Fruit fly (Drosophila melanogaster) whole organism, prepupa: ENCODE results near the gene Pss.
A peak's percentile ranks its signal among the peaks of the same experiment; 100 is the strongest.

Experiments used
- Blimp-1 ChIP-seq: fragments of 200-800 bp; sonication (Bioruptor generic); optimal IDR thresholded peaks from 3 replicates; lab custom pipeline; 2017; ENCODE audit warnings: missing biosample characterization, missing genetic modification characterization, mild to moderate bottlenecking, moderate library complexity, missing genetic modification reagents
- CG10669 ChIP-seq: fragments of 200-800 bp; sonication (Bioruptor generic); optimal IDR thresholded peaks from 3 replicates; lab custom pipeline; 2018; ENCODE audit warnings: missing biosample characterization, mild to moderate bottlenecking, missing genetic modification characterization, moderate library complexity
- CG11294 ChIP-seq: fragments of 200-800 bp; sonication (Bioruptor generic); IDR thresholded peaks from 2 replicates; pipeline ENCODE4 v1.3.6; 2022; ENCODE audit warnings: missing biosample characterization, missing genetic modification characterization
- CG11902 ChIP-seq: fragments of 200-800 bp; sonication (Bioruptor generic); optimal IDR thresholded peaks from 3 replicates; lab custom pipeline; 2016; ENCODE audit warnings: missing biosample characterization, missing genetic modification characterization
- CG1621 ChIP-seq: fragments of 200-800 bp; sonication (Bioruptor generic); optimal IDR thresholded peaks from 3 replicates; lab custom pipeline; 2018; ENCODE audit warnings: missing biosample characterization, mild to moderate bottlenecking, missing genetic modification characterization
- CG3032 ChIP-seq: fragments of 200-800 bp; optimal IDR thresholded peaks from 2 replicates; lab custom pipeline; 2019; ENCODE audit warnings: missing biosample characterization, mild to moderate bottlenecking, missing genetic modification characterization, moderate library complexity
- CG32006 ChIP-seq: fragments of 200-800 bp; sonication (Bioruptor generic); optimal IDR thresholded peaks from 3 replicates; lab custom pipeline; 2017; ENCODE audit warnings: missing biosample characterization, mild to moderate bottlenecking, missing genetic modification characterization
- CG34406 ChIP-seq: fragments of 200-800 bp; sonication (Bioruptor generic); optimal IDR thresholded peaks from 3 replicates; lab custom pipeline; 2016; ENCODE audit warnings: missing biosample characterization, missing genetic modification characterization
- CG3919 ChIP-seq: fragments of 200-800 bp; sonication (Bioruptor generic); optimal IDR thresholded peaks from 3 replicates; lab custom pipeline; 2016; ENCODE audit warnings: missing biosample characterization, missing genetic modification characterization
- CG4318 ChIP-seq: fragments of 200-800 bp; sonication (Bioruptor generic); optimal IDR thresholded peaks from 3 replicates; lab custom pipeline; 2017; ENCODE audit warnings: missing biosample characterization, mild to moderate bottlenecking, missing genetic modification characterization
- CG6163 ChIP-seq: fragments of 200-800 bp; sonication (Bioruptor generic); IDR thresholded peaks from 3 replicates; pipeline ENCODE4 v1.3.6; 2022; ENCODE audit warnings: missing biosample characterization, missing genetic modification characterization
- CG6792 ChIP-seq: fragments of 200-800 bp; sonication (Bioruptor generic); optimal IDR thresholded peaks from 3 replicates; lab custom pipeline; 2016; ENCODE audit warnings: missing biosample characterization, missing genetic modification characterization
- CG6854 ChIP-seq: fragments of 200-800 bp; sonication (Bioruptor generic); optimal IDR thresholded peaks from 2 replicates; lab custom pipeline; 2017; ENCODE audit warnings: missing biosample characterization, mild to moderate bottlenecking, missing genetic modification characterization
- CG7368 ChIP-seq: fragments of 200-800 bp; sonication (Bioruptor generic); optimal IDR thresholded peaks from 3 replicates; lab custom pipeline; 2016; ENCODE audit warnings: missing biosample characterization, missing genetic modification characterization
- CG8119 ChIP-seq: fragments of 200-800 bp; sonication (Bioruptor generic); IDR thresholded peaks from 3 replicates; pipeline ENCODE4 v1.3.6; 2022; ENCODE audit warnings: missing biosample characterization, missing genetic modification characterization
- CG9139 ChIP-seq: fragments of 200-800 bp; sonication (Bioruptor generic); optimal IDR thresholded peaks from 3 replicates; lab custom pipeline; 2017; ENCODE audit warnings: missing biosample characterization, mild to moderate bottlenecking, missing genetic modification characterization
- Eip75B ChIP-seq: fragments of 200-800 bp; sonication (Bioruptor generic); optimal IDR thresholded peaks from 3 replicates; lab custom pipeline; 2016; ENCODE audit warnings: missing biosample characterization, missing genetic modification characterization
- Eip78C ChIP-seq: fragments of 200-800 bp; sonication (Bioruptor generic); peaks from one replicate; lab custom pipeline; 2016; ENCODE audit warnings: missing biosample characterization, missing genetic modification characterization
- Eip93F ChIP-seq: fragments of 200-800 bp; sonication (Bioruptor generic); optimal IDR thresholded peaks from 2 replicates; lab custom pipeline; 2016; ENCODE audit warnings: missing biosample characterization, mild to moderate bottlenecking, missing genetic modification characterization
- Ets21C ChIP-seq: fragments of 200-800 bp; sonication (Bioruptor generic); optimal IDR thresholded peaks from 3 replicates; lab custom pipeline; 2016; ENCODE audit warnings: missing biosample characterization, missing genetic modification characterization
- Gug ChIP-seq: fragments of 200-800 bp; sonication (Bioruptor generic); IDR thresholded peaks from 2 replicates; pipeline ENCODE4 v1.3.6; 2022; ENCODE audit warnings: missing biosample characterization, missing genetic modification characterization
- Hr38 ChIP-seq: sonication (Bioruptor generic); optimal IDR thresholded peaks from 2 replicates; lab custom pipeline; 2016; ENCODE audit warnings: missing biosample characterization, missing genetic modification characterization
- Hr39 ChIP-seq: fragments of 200-800 bp; sonication (Bioruptor generic); optimal IDR thresholded peaks from 2 replicates; lab custom pipeline; 2016; ENCODE audit warnings: missing biosample characterization, missing genetic modification characterization
- Hr4 ChIP-seq: fragments of 200-800 bp; sonication (Bioruptor generic); optimal IDR thresholded peaks from 3 replicates; lab custom pipeline; 2016; ENCODE audit warnings: missing biosample characterization, missing genetic modification characterization
- Lpt ChIP-seq: fragments of 200-800 bp; sonication (Bioruptor generic); optimal IDR thresholded peaks from 3 replicates; lab custom pipeline; 2016; ENCODE audit warnings: missing biosample characterization, missing genetic modification characterization
- Met ChIP-seq: fragments of 200-800 bp; sonication (Bioruptor generic); optimal IDR thresholded peaks from 3 replicates; lab custom pipeline; 2016; ENCODE audit warnings: missing biosample characterization, missing genetic modification characterization
- Sox102F ChIP-seq: fragments of 200-800 bp; sonication (Bioruptor generic); optimal IDR thresholded peaks from 2 replicates; lab custom pipeline; 2016; ENCODE audit warnings: missing biosample characterization, mild to moderate bottlenecking, missing genetic modification characterization
- Sox14 ChIP-seq: fragments of 200-800 bp; sonication (Bioruptor generic); optimal IDR thresholded peaks from 3 replicates; lab custom pipeline; 2016; ENCODE audit warnings: missing biosample characterization, missing genetic modification characterization
- Sox15 ChIP-seq: fragments of 200-800 bp; sonication (Bioruptor generic); optimal IDR thresholded peaks from 3 replicates; lab custom pipeline; 2016; ENCODE audit warnings: missing biosample characterization, missing genetic modification characterization
- achi ChIP-seq: fragments of 200-800 bp; sonication (Bioruptor generic); optimal IDR thresholded peaks from 3 replicates; lab custom pipeline; 2016; ENCODE audit warnings: missing biosample characterization, missing genetic modification characterization
- acj6 ChIP-seq: fragments of 200-800 bp; sonication (Bioruptor generic); optimal IDR thresholded peaks from 3 replicates; lab custom pipeline; 2016; ENCODE audit warnings: missing biosample characterization, missing genetic modification characterization
- cyc ChIP-seq: fragments of 200-800 bp; sonication (Bioruptor generic); optimal IDR thresholded peaks from 3 replicates; lab custom pipeline; 2016; ENCODE audit warnings: missing biosample characterization, missing genetic modification characterization
- dac ChIP-seq: fragments of 200-800 bp; sonication (Bioruptor generic); optimal IDR thresholded peaks from 2 replicates; lab custom pipeline; 2017; ENCODE audit warnings: missing biosample characterization, mild to moderate bottlenecking, missing genetic modification characterization
- dsx ChIP-seq: fragments of 200-800 bp; optimal IDR thresholded peaks from 3 replicates; lab custom pipeline; 2019; ENCODE audit warnings: missing biosample characterization, mild to moderate bottlenecking, missing genetic modification characterization, moderate library complexity; ENCODE audit not compliant: poor library complexity, severe bottlenecking
- eg ChIP-seq: fragments of 200-800 bp; sonication (Bioruptor generic); IDR thresholded peaks from 3 replicates; pipeline ENCODE4 v1.3.6; 2022; ENCODE audit warnings: missing biosample characterization, missing genetic modification characterization
- fd59A ChIP-seq: fragments of 200-800 bp; sonication (Bioruptor generic); optimal IDR thresholded peaks from 2 replicates; lab custom pipeline; 2017; ENCODE audit warnings: missing biosample characterization, mild to moderate bottlenecking, missing genetic modification characterization, missing genetic modification reagents
- fd85E ChIP-seq: fragments of 200-800 bp; sonication (Bioruptor generic); optimal IDR thresholded peaks from 3 replicates; lab custom pipeline; 2016; ENCODE audit warnings: missing biosample characterization, missing genetic modification characterization
- fkh ChIP-seq: fragments of 200-800 bp; sonication (Bioruptor generic); optimal IDR thresholded peaks from 3 replicates; lab custom pipeline; 2017; ENCODE audit warnings: missing biosample characterization, mild to moderate bottlenecking, missing genetic modification characterization, moderate library complexity
- lz ChIP-seq: fragments of 200-800 bp; sonication (Bioruptor generic); optimal IDR thresholded peaks from 3 replicates; lab custom pipeline; 2016; ENCODE audit warnings: missing biosample characterization, missing genetic modification characterization
- net ChIP-seq: fragments of 200-800 bp; sonication (Bioruptor generic); optimal IDR thresholded peaks from 3 replicates; lab custom pipeline; 2016; ENCODE audit warnings: missing biosample characterization, missing genetic modification characterization
- pdm3 ChIP-seq: fragments of 200-800 bp; sonication (Bioruptor generic); optimal IDR thresholded peaks from 3 replicates; lab custom pipeline; 2016; ENCODE audit warnings: missing biosample characterization, missing genetic modification characterization
- salr ChIP-seq, 2 experiments: fragments of 200-800 bp; sonication (Bioruptor generic); optimal IDR thresholded peaks; 3 replicates each; lab custom pipeline; 2016 to 2018; ENCODE audit warnings: missing biosample characterization in 2 of 2, missing genetic modification characterization in 2 of 2, mild to moderate bottlenecking in 1 of 2
- ss ChIP-seq, 2 experiments: fragments of 200-800 bp; sonication (Bioruptor generic); optimal IDR thresholded peaks; 2 replicates in 1 of 2; 3 replicates in 1 of 2; lab custom pipeline; 2017 to 2018; ENCODE audit warnings: mild to moderate bottlenecking in 2 of 2, missing biosample characterization in 2 of 2, missing genetic modification characterization in 2 of 2, moderate library complexity in 1 of 2
- svp ChIP-seq: fragments of 200-800 bp; sonication (Bioruptor generic); peaks from one replicate; lab custom pipeline; 2016; ENCODE audit warnings: missing biosample characterization, missing genetic modification characterization
- vri ChIP-seq: fragments of 200-800 bp; sonication (Bioruptor generic); optimal IDR thresholded peaks from 3 replicates; lab custom pipeline; 2016; ENCODE audit warnings: missing biosample characterization, mild to moderate bottlenecking, missing genetic modification characterization

Pss gene

dm6 chr3L:20509121-20509934 lies 16.6 kb downstream of the Pss start (continued):
- TF ChIP-seq lz (GFP tag; lab: Kevin White, UChicago) (peak; percentile 82), CG3032 (peak; percentile 78), Eip75B (GFP tag; lab: Kevin White, UChicago) (peak; percentile 85), Gug (GFP tag; lab: Robert Waterston, UW) (peak; percentile 23; the same call in 1 of the 2 replicates), CG6163 (GFP tag; lab: Robert Waterston, UW) (0 out of 3 replicates have a peak, but pooled peaks have one; percentile 26), Sox14 (GFP tag; lab: Kevin White, UChicago) (peak; percentile 86), net (GFP tag; lab: Kevin White, UChicago) (peak; percentile 84), Lpt (GFP tag; lab: Kevin White, UChicago) (peak; percentile 67), fd59A (GFP tag; lab: Kevin White, UChicago) (peak; percentile 71), Eip78C (GFP tag; lab: Kevin White, UChicago) (peak; percentile 96)
- TF ChIP-seq, all 60 proteins: peak for 57

- TF ChIP-seq CG1621 (tag; lab: Kevin White, UChicago) = peak; percentile 84
- peak in 1 of 2 experiments; percentile 87 for TF ChIP-seq salr (GFP tag; optimal IDR thresholded peaks at IDR 0.05; lab: Kevin White, UChicago)
- peak; percentile 92 for TF ChIP-seq Eip75B (GFP tag; lab: Kevin White, UChicago)
- TF ChIP-seq CG34406 (GFP tag; lab: Kevin White, UChicago) = peak; percentile 91
- TF ChIP-seq svp = peak; percentile 97
- TF ChIP-seq achi = peak; percentile 91
- TF ChIP-seq CG8119 = no peak; the same call in none of the 3 replicates
- TF ChIP-seq Eip78C (GFP tag; lab: Kevin White, UChicago) = peak; percentile 98
- peak; percentile 98 for TF ChIP-seq CG11902 (GFP tag; lab: Kevin White, UChicago)
- TF ChIP-seq Hr38 (GFP tag; lab: Kevin White, UChicago) = no peak
- no peak; the same call in none of the 3 replicates for TF ChIP-seq CG6163 (GFP tag; lab: Robert Waterston, UW)
- peak; percentile 95 for TF ChIP-seq Met (GFP tag; lab: Kevin White, UChicago)
- TF ChIP-seq Hr4 (GFP tag; lab: Kevin White, UChicago) = peak; percentile 91
- TF ChIP-seq dac (GFP tag; lab: Kevin White, UChicago) = peak; percentile 70
- peak; percentile 85 for TF ChIP-seq Lpt (GFP tag; lab: Kevin White, UChicago)
- TF ChIP-seq Sox102F (GFP tag; lab: Kevin White, UChicago) = peak; percentile 93
- TF ChIP-seq cyc (GFP tag; lab: Kevin White, UChicago) = peak; percentile 92
- peak; percentile 91; the same call in 2 of the 3 replicates for TF ChIP-seq eg (GFP tag; lab: Robert Waterston, UW)
- TF ChIP-seq Gug (GFP tag; lab: Robert Waterston, UW) = peak; percentile 90
- TF ChIP-seq CG9139 (GFP tag; lab: Kevin White, UChicago) = peak; percentile 85
- peak; percentile 91 to 92 for TF ChIP-seq ss (GFP tag; optimal IDR thresholded peaks at IDR 0.05; lab: Kevin White, UChicago)
- TF ChIP-seq net (GFP tag; lab: Kevin White, UChicago) = peak; percentile 91
- TF ChIP-seq dsx (GFP tag; lab: Kevin White, UChicago) = peak; percentile 59
- peak; percentile 91 for TF ChIP-seq lz (GFP tag; lab: Kevin White, UChicago)
- peak; percentile 91 for TF ChIP-seq Ets21C (GFP tag; lab: Kevin White, UChicago)
- peak; percentile 92 for TF ChIP-seq vri (GFP tag; lab: Kevin White, UChicago)
- peak; percentile 80 for TF ChIP-seq Blimp-1 (GFP tag; lab: Kevin White, UChicago)
- peak; percentile 85 for TF ChIP-seq Sox15 (GFP tag; lab: Kevin White, UChicago)
- peak; percentile 92 for TF ChIP-seq Sox14 (GFP tag; lab: Kevin White, UChicago)
- TF ChIP-seq CG7368 (GFP tag; lab: Kevin White, UChicago) = peak; percentile 88
- TF ChIP-seq fkh (GFP tag; lab: Kevin White, UChicago) = peak; percentile 99
- peak; percentile 89 for TF ChIP-seq acj6 (GFP tag; lab: Kevin White, UChicago)
- TF ChIP-seq CG10669 (GFP tag; lab: Kevin White, UChicago) = peak; percentile 91
- TF ChIP-seq CG4318 (GFP tag; lab: Kevin White, UChicago) = peak; percentile 82
- peak; percentile 89 for TF ChIP-seq CG3032
- peak; percentile 93 for TF ChIP-seq pdm3 (GFP tag; lab: Kevin White, UChicago)
- peak; percentile 92 for TF ChIP-seq Hr39
- peak; percentile 75 for TF ChIP-seq fd85E (GFP tag; lab: Kevin White, UChicago)
- peak; percentile 90 for TF ChIP-seq CG6792
- peak; percentile 80 for TF ChIP-seq CG6854 (GFP tag; lab: Kevin White, UChicago)
- TF ChIP-seq Eip93F (GFP tag; lab: Kevin White, UChicago) = peak; percentile 53
- TF ChIP-seq CG3919 = peak; percentile 95
- peak; percentile 77 for TF ChIP-seq CG11294 (GFP tag; lab: Robert Waterston, UW)
- peak; percentile 89 for TF ChIP-seq CG32006 (GFP tag; lab: Kevin White, UChicago)
Observed at dm6 chr3L:20508136-20508635, 17.8 kb downstream of the Pss start.
